Fruit fly (Drosophila melanogaster): ENCODE results near the gene CG9123.

Gene CG9123

dm6 chrX:15333066-15333874 lies 8.6 kb downstream of the CG9123 start, which contains the start of the genes CG9114 and HDAC6:
Gene CG9114 (minus strand): TSS chrX:15333154.
Gene HDAC6 (plus strand): TSS chrX:15333310.
- TF ChIP-seq Dif (GFP tag; optimal IDR thresholded peaks at IDR 0.05; ENCODE audit: partially characterized antibody) (peak; percentile 73), jim (GFP tag; optimal IDR thresholded peaks at IDR 0.05) (no peak), rgr (GFP tag; optimal IDR thresholded peaks at IDR 0.05) (peak; percentile 13), CG32264 (GFP tag; optimal IDR thresholded peaks at IDR 0.05) (no peak), psq (GFP tag; optimal IDR thresholded peaks at IDR 0.05) (peak; percentile 32), h (GFP tag; optimal IDR thresholded peaks at IDR 0.05) (peak; percentile 24), Hr83 (GFP tag; optimal IDR thresholded peaks at IDR 0.05; ENCODE audit: poor library complexity, severe bottlenecking) (no peak), HLH106 (tag; optimal IDR thresholded peaks at IDR 0.05) (peak; percentile 25), Hnf4 (GFP tag; optimal IDR thresholded peaks at IDR 0.05) (no peak), Rel (GFP tag; optimal IDR thresholded peaks at IDR 0.05) (no peak), Rel (tag; optimal IDR thresholded peaks at IDR 0.05) (peak; percentile 80), fru (GFP tag; optimal IDR thresholded peaks at IDR 0.05) (peak; percentile 93), N (GFP tag; optimal IDR thresholded peaks at IDR 0.05) (peak; percentile 11), woc (GFP tag; optimal IDR thresholded peaks at IDR 0.05) (peak; percentile 44), Sp1 (GFP tag; optimal IDR thresholded peaks at IDR 0.05) (peak; percentile 13), Vsx2 (GFP tag; optimal IDR thresholded peaks at IDR 0.05; ENCODE audit: partially characterized antibody) (peak; percentile 71), foxo (GFP tag; optimal IDR thresholded peaks at IDR 0.05) (peak in 1 of 2 experiments; percentile 61)

dm6 chrX:15328148-15328718 lies 13.7 kb downstream of the CG9123 start, which contains the start of gene dah:
Gene dah (plus strand): TSS chrX:15328342.
- TF ChIP-seq Hr83 (GFP tag; optimal IDR thresholded peaks at IDR 0.05; ENCODE audit: poor library complexity, severe bottlenecking) (no peak), CG32264 (GFP tag; optimal IDR thresholded peaks at IDR 0.05) (no peak), tai (GFP tag; optimal IDR thresholded peaks at IDR 0.05) (no peak), Dfd (GFP tag; optimal IDR thresholded peaks at IDR 0.05) (no peak), Hr78 (GFP tag; optimal IDR thresholded peaks at IDR 0.05) (no peak)

dm6 chrX:15323302-15323880 lies 18.5 kb downstream of the CG9123 start:
- TF ChIP-seq Dfd (GFP tag; optimal IDR thresholded peaks at IDR 0.05) (no peak), Rel (GFP tag; optimal IDR thresholded peaks at IDR 0.05) (no peak), Rel (tag; optimal IDR thresholded peaks at IDR 0.05) (peak; percentile 81), Hnf4 (GFP tag; optimal IDR thresholded peaks at IDR 0.05) (peak; percentile 91), lola (GFP tag; optimal IDR thresholded peaks at IDR 0.05) (no peak), sv (GFP tag; optimal IDR thresholded peaks at IDR 0.05) (peak; percentile 71), Myc (optimal IDR thresholded peaks at IDR 0.05) (peak; percentile 53), CG32264 (GFP tag; optimal IDR thresholded peaks at IDR 0.05) (peak; percentile 55), N (GFP tag; optimal IDR thresholded peaks at IDR 0.05) (no peak), OdsH (GFP tag; optimal IDR thresholded peaks at IDR 0.05) (peak; percentile 81), Mio (GFP tag; optimal IDR thresholded peaks at IDR 0.05) (peak; percentile 65), dmrt93B (GFP tag; optimal IDR thresholded peaks at IDR 0.05) (peak; percentile 66), brk (GFP tag; optimal IDR thresholded peaks at IDR 0.05) (no peak), Abd-B (GFP tag; optimal IDR thresholded peaks at IDR 0.05) (no peak), GATAd (GFP tag; optimal IDR thresholded peaks at IDR 0.05) (no peak), br (GFP tag; optimal IDR thresholded peaks at IDR 0.05) (peak; percentile 90), Hr78 (GFP tag; optimal IDR thresholded peaks at IDR 0.05) (no peak), rgr (GFP tag; optimal IDR thresholded peaks at IDR 0.05) (peak; percentile 88), foxo (GFP tag; optimal IDR thresholded peaks at IDR 0.05) (peak; percentile 43 to 95), Dif (GFP tag; optimal IDR thresholded peaks at IDR 0.05; ENCODE audit: partially characterized antibody) (peak; percentile 56), Sp1 (GFP tag; optimal IDR thresholded peaks at IDR 0.05) (peak; percentile 69), Vsx2 (GFP tag; optimal IDR thresholded peaks at IDR 0.05; ENCODE audit: partially characterized antibody) (no peak), Hr83 (GFP tag; optimal IDR thresholded peaks at IDR 0.05; ENCODE audit: poor library complexity, severe bottlenecking) (peak; percentile 92), CG9705 (GFP tag; optimal IDR thresholded peaks at IDR 0.05) (peak; percentile 80), ey (GFP tag; optimal IDR thresholded peaks at IDR 0.05) (peak; percentile 88), tai (GFP tag; optimal IDR thresholded peaks at IDR 0.05) (no peak), psq (GFP tag; optimal IDR thresholded peaks at IDR 0.05) (peak; percentile 77), h (GFP tag; optimal IDR thresholded peaks at IDR 0.05) (peak; percentile 90), HLH106 (tag; optimal IDR thresholded peaks at IDR 0.05) (peak; percentile 79), sage (GFP tag; optimal IDR thresholded peaks at IDR 0.05) (no peak), pan (optimal IDR thresholded peaks at IDR 0.05) (no peak), jim (GFP tag; optimal IDR thresholded peaks at IDR 0.05) (peak; percentile 99), dsf (GFP tag; optimal IDR thresholded peaks at IDR 0.05; ENCODE audit: borderline replicate concordance) (no peak), fru (GFP tag; optimal IDR thresholded peaks at IDR 0.05) (peak; percentile 85), dl (GFP tag; optimal IDR thresholded peaks at IDR 0.05; ENCODE audit: insufficient read depth in 1 of 2, partially characterized antibody in 2 of 2) (no peak), woc (GFP tag; optimal IDR thresholded peaks at IDR 0.05) (peak; percentile 96), Jra (GFP tag; optimal IDR thresholded peaks at IDR 0.05) (peak; percentile 71), usp (GFP tag; optimal IDR thresholded peaks at IDR 0.05) (no peak), CrebA (GFP tag; optimal IDR thresholded peaks at IDR 0.05; ENCODE audit: borderline replicate concordance) (no peak)
